Fruit fly (Drosophila melanogaster) whole organism, prepupa: ENCODE data around the gene Rip11.

Source experiments
- Blimp-1 ChIP-seq: fragments of 200-800 bp; sonication (Bioruptor generic); optimal IDR thresholded peaks from 3 replicates; lab custom pipeline; 2017; ENCODE audit warnings: missing biosample characterization, missing genetic modification characterization, mild to moderate bottlenecking, moderate library complexity, missing genetic modification reagents
- CG10631 ChIP-seq: fragments of 200-800 bp; sonication (Bioruptor generic); optimal IDR thresholded peaks from 2 replicates; lab custom pipeline; 2016; ENCODE audit warnings: missing biosample characterization, missing genetic modification characterization
- CG10669 ChIP-seq: fragments of 200-800 bp; sonication (Bioruptor generic); optimal IDR thresholded peaks from 3 replicates; lab custom pipeline; 2018; ENCODE audit warnings: missing biosample characterization, mild to moderate bottlenecking, missing genetic modification characterization, moderate library complexity
- CG11762 ChIP-seq: fragments of 200-800 bp; sonication (Bioruptor generic); optimal IDR thresholded peaks from 3 replicates; lab custom pipeline; 2016; ENCODE audit warnings: missing biosample characterization, missing genetic modification characterization; ENCODE audit not compliant: insufficient read depth
- CG11902 ChIP-seq: fragments of 200-800 bp; sonication (Bioruptor generic); optimal IDR thresholded peaks from 3 replicates; lab custom pipeline; 2016; ENCODE audit warnings: missing biosample characterization, missing genetic modification characterization
- CG15336 ChIP-seq: fragments of 200-800 bp; sonication (Bioruptor generic); IDR thresholded peaks from 2 replicates; pipeline ENCODE4 v1.3.6; 2022; ENCODE audit warnings: missing biosample characterization, missing genetic modification characterization
- CG32006 ChIP-seq: fragments of 200-800 bp; sonication (Bioruptor generic); optimal IDR thresholded peaks from 3 replicates; lab custom pipeline; 2017; ENCODE audit warnings: missing biosample characterization, mild to moderate bottlenecking, missing genetic modification characterization
- CG3919 ChIP-seq: fragments of 200-800 bp; sonication (Bioruptor generic); optimal IDR thresholded peaks from 3 replicates; lab custom pipeline; 2016; ENCODE audit warnings: missing biosample characterization, missing genetic modification characterization
- CG6276 ChIP-seq: fragments of 200-800 bp; sonication (Bioruptor generic); optimal IDR thresholded peaks from 2 replicates; lab custom pipeline; 2017; ENCODE audit warnings: missing biosample characterization, mild to moderate bottlenecking, missing genetic modification characterization
- CG6792 ChIP-seq: fragments of 200-800 bp; sonication (Bioruptor generic); optimal IDR thresholded peaks from 3 replicates; lab custom pipeline; 2016; ENCODE audit warnings: missing biosample characterization, missing genetic modification characterization
- CG6808 ChIP-seq: fragments of 200-800 bp; sonication (Bioruptor generic); optimal IDR thresholded peaks from 3 replicates; lab custom pipeline; 2017; ENCODE audit warnings: missing biosample characterization, missing genetic modification characterization, mild to moderate bottlenecking, moderate library complexity, missing genetic modification reagents
- CG6854 ChIP-seq: fragments of 200-800 bp; sonication (Bioruptor generic); optimal IDR thresholded peaks from 2 replicates; lab custom pipeline; 2017; ENCODE audit warnings: missing biosample characterization, mild to moderate bottlenecking, missing genetic modification characterization
- CG8632 ChIP-seq: fragments of 200-800 bp; sonication (Bioruptor generic); optimal IDR thresholded peaks from 3 replicates; lab custom pipeline; 2016; ENCODE audit warnings: missing biosample characterization, missing genetic modification characterization
- Eip78C ChIP-seq: fragments of 200-800 bp; sonication (Bioruptor generic); peaks from one replicate; lab custom pipeline; 2016; ENCODE audit warnings: missing biosample characterization, missing genetic modification characterization
- OdsH ChIP-seq: fragments of 200-800 bp; sonication (Bioruptor generic); optimal IDR thresholded peaks from 3 replicates; lab custom pipeline; 2016; ENCODE audit warnings: missing biosample characterization, missing genetic modification characterization
- Smox ChIP-seq: fragments of 200-800 bp; sonication (Bioruptor generic); optimal IDR thresholded peaks from 3 replicates; lab custom pipeline; 2016; ENCODE audit warnings: missing biosample characterization, missing genetic modification characterization
- Sox102F ChIP-seq: fragments of 200-800 bp; sonication (Bioruptor generic); optimal IDR thresholded peaks from 2 replicates; lab custom pipeline; 2016; ENCODE audit warnings: missing biosample characterization, mild to moderate bottlenecking, missing genetic modification characterization
- Sox15 ChIP-seq: fragments of 200-800 bp; sonication (Bioruptor generic); optimal IDR thresholded peaks from 3 replicates; lab custom pipeline; 2016; ENCODE audit warnings: missing biosample characterization, missing genetic modification characterization
- acj6 ChIP-seq: fragments of 200-800 bp; sonication (Bioruptor generic); optimal IDR thresholded peaks from 3 replicates; lab custom pipeline; 2016; ENCODE audit warnings: missing biosample characterization, missing genetic modification characterization
- cyc ChIP-seq: fragments of 200-800 bp; sonication (Bioruptor generic); optimal IDR thresholded peaks from 3 replicates; lab custom pipeline; 2016; ENCODE audit warnings: missing biosample characterization, missing genetic modification characterization
- dsx ChIP-seq: fragments of 200-800 bp; optimal IDR thresholded peaks from 3 replicates; lab custom pipeline; 2019; ENCODE audit warnings: missing biosample characterization, mild to moderate bottlenecking, missing genetic modification characterization, moderate library complexity; ENCODE audit not compliant: poor library complexity, severe bottlenecking
- eg ChIP-seq: fragments of 200-800 bp; sonication (Bioruptor generic); IDR thresholded peaks from 3 replicates; pipeline ENCODE4 v1.3.6; 2022; ENCODE audit warnings: missing biosample characterization, missing genetic modification characterization
- fkh ChIP-seq: fragments of 200-800 bp; sonication (Bioruptor generic); optimal IDR thresholded peaks from 3 replicates; lab custom pipeline; 2017; ENCODE audit warnings: missing biosample characterization, mild to moderate bottlenecking, missing genetic modification characterization, moderate library complexity
- salr ChIP-seq, 2 experiments: fragments of 200-800 bp; sonication (Bioruptor generic); optimal IDR thresholded peaks; 3 replicates each; lab custom pipeline; 2016 to 2018; ENCODE audit warnings: missing biosample characterization in 2 of 2, missing genetic modification characterization in 2 of 2, mild to moderate bottlenecking in 1 of 2
- svp ChIP-seq: fragments of 200-800 bp; sonication (Bioruptor generic); peaks from one replicate; lab custom pipeline; 2016; ENCODE audit warnings: missing biosample characterization, missing genetic modification characterization
- vri ChIP-seq: fragments of 200-800 bp; sonication (Bioruptor generic); optimal IDR thresholded peaks from 3 replicates; lab custom pipeline; 2016; ENCODE audit warnings: missing biosample characterization, mild to moderate bottlenecking, missing genetic modification characterization

Rip11 gene

dm6 chrX:18672900-18673529 is 25.6 kb upstream of the Rip11 start:
- no peak for TF ChIP-seq CG10669 (GFP tag; lab: Kevin White, UChicago)
- TF ChIP-seq CG6808 (GFP tag; lab: Kevin White, UChicago) = no peak
- peak; percentile 17 for TF ChIP-seq Blimp-1

DNA sequence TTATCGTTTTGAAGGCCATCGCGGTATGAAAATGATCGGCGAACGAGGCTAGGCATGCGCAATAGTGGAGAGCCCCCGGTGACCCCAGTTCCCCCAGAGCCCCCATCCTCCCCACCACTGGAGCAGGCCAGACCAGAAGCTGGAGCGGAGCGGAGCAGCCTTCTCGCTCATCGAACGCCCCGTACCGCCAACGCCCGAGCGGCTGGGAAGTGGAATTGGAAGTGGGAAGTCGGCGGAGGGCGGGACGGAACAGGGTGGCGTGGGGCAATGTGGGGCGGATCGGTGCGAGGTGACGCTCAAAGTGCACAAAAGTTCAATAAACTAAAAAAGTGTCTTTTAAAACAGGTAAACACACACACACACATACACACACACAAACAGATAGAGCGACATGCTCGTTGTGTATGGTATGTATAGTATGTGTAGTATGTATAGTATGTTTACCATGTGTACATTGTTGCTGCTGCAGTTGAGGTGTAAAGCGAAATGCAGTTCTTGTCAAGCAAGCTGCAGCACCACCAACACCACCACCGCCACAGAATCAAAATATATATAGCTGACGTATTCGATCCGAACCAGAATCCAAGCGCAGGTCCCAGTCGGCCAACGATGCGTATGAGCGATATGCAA is 24.2 kb upstream of the Rip11 start:
- TF ChIP-seq dsx (GFP tag; lab: Kevin White, UChicago) (peak; percentile 82), CG6792 (GFP tag; lab: Kevin White, UChicago) (no peak)

DNA sequence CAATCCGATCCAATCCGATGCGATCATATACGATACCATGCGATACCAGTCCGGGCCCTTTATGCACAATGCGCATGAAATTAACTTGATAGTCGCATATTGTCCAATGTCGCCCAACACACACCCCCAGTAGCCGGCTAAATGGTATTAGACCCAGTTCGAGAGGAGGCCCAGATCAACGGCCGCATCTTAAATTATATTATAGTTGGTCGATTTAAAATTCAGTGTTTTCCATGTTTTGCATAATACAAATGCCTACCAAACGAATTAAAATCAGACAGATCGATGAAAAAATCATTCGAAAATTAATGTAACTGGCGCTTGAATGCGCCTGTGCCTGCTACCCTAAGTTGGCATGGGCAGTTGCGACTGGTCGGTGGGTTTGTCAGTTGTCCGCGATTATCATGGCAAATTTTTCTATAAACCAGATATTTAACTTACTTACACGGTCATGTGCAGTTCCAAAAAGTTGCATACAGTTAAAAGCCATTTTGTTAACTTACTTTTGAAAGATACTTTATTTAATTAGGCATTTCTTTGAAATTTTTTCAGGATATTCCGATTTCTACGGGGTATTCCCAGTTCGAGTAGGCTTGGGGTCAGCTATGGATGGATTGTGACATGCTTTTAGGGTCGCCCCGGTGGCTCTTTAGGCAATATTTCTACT is 22.5 kb upstream of the Rip11 start:
- TF ChIP-seq svp (GFP tag; lab: Kevin White, UChicago) (peak; percentile 30), OdsH (GFP tag; lab: Kevin White, UChicago) (no peak), Eip78C (GFP tag; lab: Kevin White, UChicago) (peak; percentile 40), CG3919 (GFP tag; lab: Kevin White, UChicago) (no peak), salr (GFP tag; optimal IDR thresholded peaks at IDR 0.05; lab: Kevin White, UChicago) (no peak)

DNA sequence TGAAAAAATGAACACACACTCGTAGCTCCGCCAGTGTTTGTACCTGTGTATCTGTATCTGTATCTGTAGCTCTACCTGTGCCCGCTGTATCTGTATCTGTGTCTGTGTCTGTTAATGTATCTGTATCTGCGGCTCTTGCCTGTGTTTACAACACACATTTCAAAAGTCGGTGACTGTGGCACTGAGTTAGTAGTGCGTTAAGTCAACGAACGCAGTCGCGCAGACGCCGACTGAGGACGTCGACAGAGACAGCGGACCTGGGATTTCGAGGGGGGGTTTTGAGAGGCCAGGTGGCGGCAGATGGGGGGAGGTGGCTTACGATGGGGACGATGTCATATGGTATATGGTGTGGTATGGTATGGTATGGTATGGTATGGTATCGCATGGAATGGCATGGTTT is 20.8 kb upstream of the Rip11 start:
- no peak for TF ChIP-seq Smox (GFP tag; lab: Kevin White, UChicago)
- peak; percentile 18 for TF ChIP-seq svp (GFP tag; lab: Kevin White, UChicago)
- no peak for TF ChIP-seq CG8632
- TF ChIP-seq Blimp-1 = peak; percentile 27
- no peak for TF ChIP-seq acj6
- no peak for TF ChIP-seq vri
- TF ChIP-seq CG11902 (GFP tag; lab: Kevin White, UChicago) = no peak
- TF ChIP-seq CG10669 (GFP tag; lab: Kevin White, UChicago) = no peak
- no peak for TF ChIP-seq Sox15 (GFP tag; lab: Kevin White, UChicago)
- no peak for TF ChIP-seq cyc (GFP tag; lab: Kevin White, UChicago)
- TF ChIP-seq CG6854 (GFP tag; lab: Kevin White, UChicago) = no peak
- peak; percentile 8 for TF ChIP-seq fkh (GFP tag; lab: Kevin White, UChicago)
- TF ChIP-seq Sox102F = no peak
- TF ChIP-seq CG10631 (GFP tag; lab: Kevin White, UChicago) = no peak
- TF ChIP-seq, all 60 proteins: peak for 3

- TF ChIP-seq CG10669 (GFP tag; lab: Kevin White, UChicago) (no peak), Blimp-1 (no peak), Eip78C (GFP tag; lab: Kevin White, UChicago) (peak; percentile 24), svp (GFP tag; lab: Kevin White, UChicago) (peak; percentile 56), CG6854 (GFP tag; lab: Kevin White, UChicago) (peak; percentile 50)
Measured at dm6 chrX:18665715-18666267, 18.3 kb upstream of the Rip11 start.

DNA sequence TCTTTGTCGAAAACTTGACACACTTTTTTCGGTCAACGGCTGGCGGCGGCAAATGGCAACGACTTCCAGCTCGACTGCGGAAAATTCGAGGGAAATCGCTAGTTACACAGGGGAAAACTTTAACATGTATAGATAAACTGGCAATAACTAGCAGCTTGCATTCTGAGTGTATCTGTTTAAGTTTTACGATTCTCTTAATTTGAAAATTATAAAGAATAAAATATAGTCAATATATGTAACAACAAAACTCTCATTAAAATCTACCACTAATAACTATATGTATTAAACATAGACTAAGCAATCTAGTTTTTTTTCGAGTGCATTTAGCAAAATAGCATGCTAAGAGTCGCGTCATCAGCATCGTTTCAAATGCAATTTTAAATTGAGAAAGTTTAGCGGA is 15.9 kb upstream of the Rip11 start:
- TF ChIP-seq CG6276 (GFP tag; lab: Kevin White, UChicago) = peak; percentile 26
- TF ChIP-seq eg (GFP tag; lab: Robert Waterston, UW) = 0 out of 3 replicates have a peak, but pooled peaks have one; percentile 26
- TF ChIP-seq CG32006 (GFP tag; lab: Kevin White, UChicago) = peak; percentile 76
- TF ChIP-seq vri = no peak
- TF ChIP-seq CG11762 (GFP tag; lab: Kevin White, UChicago) = no peak
- peak; percentile 45; the same call in 1 of the 2 replicates for TF ChIP-seq CG15336
